Worm (Caenorhabditis elegans) whole organism, L3 larva: ENCODE data around the gene srx-45.

ENCODE experiments used
- ceh-82 ChIP-seq: fragments of 150-350 bp; optimal IDR thresholded peaks from 2 replicates; lab custom pipeline; 2014; ENCODE audit warnings: missing biosample characterization, missing genetic modification characterization
- nhr-237 ChIP-seq: fragments of 150-350 bp; optimal IDR thresholded peaks from 2 replicates; lab custom pipeline; 2014; ENCODE audit warnings: missing biosample characterization, missing genetic modification characterization
- nhr-77 ChIP-seq: fragments of 150-350 bp; optimal IDR thresholded peaks from 2 replicates; lab custom pipeline; 2014; ENCODE audit warnings: missing biosample characterization, missing genetic modification characterization
- snpc-4 ChIP-seq: fragments of 150-350 bp; optimal IDR thresholded peaks from 2 replicates; lab custom pipeline; 2014; ENCODE audit warnings: missing biosample characterization, missing genetic modification characterization
- ztf-11 ChIP-seq: fragments of 150-350 bp; optimal IDR thresholded peaks from 2 replicates; lab custom pipeline; 2014; ENCODE audit warnings: missing biosample characterization, missing genetic modification characterization
- ztf-4 ChIP-seq: fragments of 150-350 bp; optimal IDR thresholded peaks from 2 replicates; lab custom pipeline; 2014; ENCODE audit warnings: missing biosample characterization, missing genetic modification characterization

DNA sequence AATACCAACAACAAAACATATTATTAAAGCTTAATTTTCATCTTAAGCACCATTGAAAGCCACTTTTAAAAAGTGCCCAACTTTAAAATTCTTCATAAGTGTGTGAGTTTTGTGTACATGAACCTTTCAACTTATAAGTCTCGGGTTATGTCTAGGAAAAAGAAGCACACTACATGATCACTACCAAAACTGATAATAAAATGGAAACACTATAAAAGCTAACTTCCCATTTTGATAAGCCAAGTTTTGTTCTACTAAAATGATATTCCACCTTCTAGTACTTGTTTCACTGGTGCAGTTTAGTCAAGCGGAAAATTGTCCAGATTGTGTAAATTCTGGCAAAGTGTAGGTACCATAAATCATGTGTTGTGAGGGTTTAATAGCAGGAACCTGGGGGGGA, 8.0 kb upstream of the srx-45 start, which contains the start of gene C40H1.8:
- TF ChIP-seq ceh-82 (tag; lab: Kevin White, UChicago) (no peak), nhr-237 (tag; lab: Kevin White, UChicago) (no peak), snpc-4 (tag; lab: Kevin White, UChicago) (no peak), ztf-11 (tag; lab: Kevin White, UChicago) (no peak), nhr-77 (no peak), ztf-4 (tag; lab: Kevin White, UChicago) (no peak)
